Worm (Caenorhabditis elegans): ENCODE results near the gene ckb-1.

DNA sequence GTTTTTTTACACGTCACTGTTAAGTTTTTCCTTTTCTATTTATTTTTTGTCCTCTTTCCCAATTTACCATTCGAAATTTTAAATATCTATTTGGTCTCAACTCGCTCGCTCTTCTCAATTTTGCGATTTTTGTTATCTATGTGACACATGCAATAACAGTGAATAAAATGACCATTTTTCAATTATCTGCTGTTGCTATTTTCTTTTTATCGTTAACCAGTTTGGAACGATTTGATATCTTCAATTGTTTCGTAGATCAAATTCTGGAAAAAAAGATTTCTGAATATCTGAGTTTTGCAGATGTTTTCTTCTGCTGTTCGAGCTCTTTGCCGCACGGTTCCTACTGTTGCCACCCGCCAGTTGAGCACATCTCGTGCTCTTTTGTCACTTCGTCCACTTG is 42.1 kb downstream of the ckb-1 start, which contains the start of gene prdx-3:
- TF ChIP-seq nhr-12 (tag; optimal IDR thresholded peaks at IDR 0.05) = no peak
- no peak for TF ChIP-seq nhr-25 (tag; optimal IDR thresholded peaks at IDR 0.05)
- no peak for TF ChIP-seq lin-39 (tag; optimal IDR thresholded peaks at IDR 0.05)
- no peak for TF ChIP-seq ceh-16 (tag; optimal IDR thresholded peaks at IDR 0.05)
- no peak for TF ChIP-seq mml-1 (tag; optimal IDR thresholded peaks at IDR 0.05)
- no peak for TF ChIP-seq lin-15B (tag; optimal IDR thresholded peaks at IDR 0.05)
- TF ChIP-seq egl-27 (tag; optimal IDR thresholded peaks at IDR 0.05) = no peak

Measured in whole organism, L3 larva.